Fruit fly (Drosophila melanogaster) whole organism, pupa: ENCODE measurements around the gene Takl1.

ENCODE experiments used
- CG10348 ChIP-seq: fragments of 200-800 bp; sonication (Bioruptor generic); IDR thresholded peaks from 2 replicates; pipeline ENCODE4 v1.3.6; 2022; ENCODE audit warnings: missing biosample characterization, missing genetic modification characterization
- CG12605 ChIP-seq: fragments of 200-800 bp; sonication (Bioruptor generic); IDR thresholded peaks from 2 replicates; pipeline ENCODE4 v1.3.6; 2022; ENCODE audit warnings: missing biosample characterization, missing genetic modification characterization
- CG13204 ChIP-seq: fragments of 200-800 bp; sonication (Bioruptor generic); optimal IDR thresholded peaks from 2 replicates; lab custom pipeline; 2018; ENCODE audit warnings: missing biosample characterization, mild to moderate bottlenecking, missing genetic modification characterization, moderate library complexity
- CG14655 ChIP-seq: fragments of 200-800 bp; sonication (Bioruptor generic); optimal IDR thresholded peaks from 3 replicates; lab custom pipeline; 2017; ENCODE audit warnings: mild to moderate bottlenecking, missing biosample characterization, missing genetic modification reagents, missing genetic modification characterization
- CG15710 ChIP-seq: fragments of 200-800 bp; sonication (Bioruptor generic); optimal IDR thresholded peaks from 2 replicates; lab custom pipeline; 2018; ENCODE audit warnings: missing biosample characterization, mild to moderate bottlenecking, missing genetic modification characterization, moderate library complexity
- CG17806 ChIP-seq: fragments of 200-800 bp; sonication (Bioruptor generic); optimal IDR thresholded peaks from 2 replicates; lab custom pipeline; 2018; ENCODE audit warnings: missing biosample characterization, mild to moderate bottlenecking, missing genetic modification characterization, moderate library complexity
- CG32121 ChIP-seq: fragments of 200-800 bp; sonication (Bioruptor generic); IDR thresholded peaks from 2 replicates; pipeline ENCODE4 v1.3.6; 2022; ENCODE audit warnings: missing biosample characterization, missing genetic modification characterization
- CG34367 ChIP-seq: fragments of 200-800 bp; sonication (Bioruptor generic); optimal IDR thresholded peaks from 2 replicates; lab custom pipeline; 2018; ENCODE audit warnings: missing biosample characterization, mild to moderate bottlenecking, missing genetic modification characterization
- CG4496 ChIP-seq: fragments of 200-800 bp; sonication (Bioruptor generic); IDR thresholded peaks from 3 replicates; pipeline ENCODE4 v1.3.6; 2022; ENCODE audit warnings: missing biosample characterization, missing genetic modification characterization
- CG8159 ChIP-seq: fragments of 200-800 bp; sonication (Bioruptor generic); optimal IDR thresholded peaks from 3 replicates; lab custom pipeline; 2018; ENCODE audit warnings: missing biosample characterization, mild to moderate bottlenecking, missing genetic modification characterization, moderate library complexity
- CG8301 ChIP-seq: fragments of 200-800 bp; sonication (Bioruptor generic); optimal IDR thresholded peaks from 2 replicates; lab custom pipeline; 2018; ENCODE audit warnings: missing biosample characterization, mild to moderate bottlenecking, missing genetic modification characterization
- CG9948 ChIP-seq: fragments of 200-800 bp; sonication (Bioruptor generic); optimal IDR thresholded peaks from 2 replicates; lab custom pipeline; 2018; ENCODE audit warnings: missing biosample characterization, mild to moderate bottlenecking, missing genetic modification characterization, moderate library complexity
- D1 ChIP-seq: fragments of 200-800 bp; sonication (Bioruptor generic); optimal IDR thresholded peaks from 2 replicates; lab custom pipeline; 2018; ENCODE audit warnings: missing biosample characterization, mild to moderate bottlenecking, missing genetic modification characterization, moderate library complexity
- EcR ChIP-seq: fragments of 200-800 bp; sonication (Bioruptor generic); optimal IDR thresholded peaks from 3 replicates; lab custom pipeline; 2019; ENCODE audit warnings: missing biosample characterization, missing genetic modification characterization, mild to moderate bottlenecking, moderate library complexity, missing genetic modification reagents
- Ets98B ChIP-seq: fragments of 200-800 bp; sonication (Bioruptor generic); IDR thresholded peaks from 2 replicates; pipeline ENCODE4 v1.3.6; 2022; ENCODE audit warnings: missing biosample characterization, missing genetic modification characterization
- Pif1A ChIP-seq: fragments of 200-800 bp; sonication (Bioruptor generic); optimal IDR thresholded peaks from 3 replicates; lab custom pipeline; 2016; ENCODE audit warnings: missing biosample characterization, missing genetic modification characterization
- Pif1B ChIP-seq: fragments of 200-800 bp; sonication (Bioruptor generic); optimal IDR thresholded peaks from 3 replicates; lab custom pipeline; 2016; ENCODE audit warnings: missing biosample characterization, missing genetic modification characterization
- Snoo ChIP-seq: fragments of 200-800 bp; sonication (Bioruptor generic); optimal IDR thresholded peaks from 3 replicates; lab custom pipeline; 2017; ENCODE audit warnings: missing biosample characterization, mild to moderate bottlenecking, missing genetic modification characterization, inconsistent platforms
- fd96Ca ChIP-seq: fragments of 200-800 bp; sonication (Bioruptor generic); IDR thresholded peaks from 3 replicates; pipeline ENCODE4 v1.3.6; 2022; ENCODE audit warnings: missing biosample characterization, missing genetic modification characterization
- gl ChIP-seq: fragments of 200-800 bp; sonication (Bioruptor generic); optimal IDR thresholded peaks from 2 replicates; lab custom pipeline; 2018; ENCODE audit warnings: missing biosample characterization, mild to moderate bottlenecking, missing genetic modification characterization
- rn ChIP-seq: fragments of 200-800 bp; sonication (Bioruptor generic); IDR thresholded peaks from 2 replicates; pipeline ENCODE4 v1.3.6; 2022; ENCODE audit warnings: missing biosample characterization, missing genetic modification characterization

Takl1 gene

dm6 chr3R:20791212-20791789 lies 18.9 kb upstream of the Takl1 start:
- TF ChIP-seq CG15710 (tag; lab: Kevin White, UChicago) (no peak), CG4496 (GFP tag; lab: Robert Waterston, UW) (0 out of 3 replicates have a peak, but pooled peaks have one; percentile 25), Snoo (tag; lab: Kevin White, UChicago) (no peak), rn (no peak), CG34367 (tag; lab: Kevin White, UChicago) (no peak), CG13204 (GFP tag; lab: Kevin White, UChicago) (no peak), EcR (GFP tag; lab: Kevin White, UChicago) (peak; percentile 90), Pif1A (no peak)

DNA sequence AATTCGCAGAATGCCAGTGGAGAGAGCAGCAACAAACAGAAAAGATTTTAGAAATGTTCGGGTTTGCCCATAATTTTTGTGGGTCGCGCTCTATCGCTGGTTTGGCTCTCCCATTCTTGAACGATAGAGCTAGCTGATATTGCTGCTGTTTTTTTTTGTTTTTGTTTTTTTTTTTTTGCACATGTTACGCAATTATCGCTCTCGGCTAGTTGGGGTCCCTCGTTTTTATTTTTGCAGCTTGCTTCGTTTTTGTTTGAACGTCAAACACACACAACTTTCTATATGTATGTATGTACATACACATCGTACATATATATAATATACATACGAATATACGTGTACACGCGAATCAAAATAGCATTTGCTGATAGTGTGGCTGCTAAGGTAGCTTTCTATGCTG lies 18.0 kb upstream of the Takl1 start:
- TF ChIP-seq CG4496 (GFP tag; lab: Robert Waterston, UW) (peak; percentile 79), CG32121 (peak; percentile 79), Ets98B (GFP tag; lab: Robert Waterston, UW) (peak; percentile 65), CG12605 (peak; percentile 63), Pif1A (no peak), Pif1B (no peak)

DNA sequence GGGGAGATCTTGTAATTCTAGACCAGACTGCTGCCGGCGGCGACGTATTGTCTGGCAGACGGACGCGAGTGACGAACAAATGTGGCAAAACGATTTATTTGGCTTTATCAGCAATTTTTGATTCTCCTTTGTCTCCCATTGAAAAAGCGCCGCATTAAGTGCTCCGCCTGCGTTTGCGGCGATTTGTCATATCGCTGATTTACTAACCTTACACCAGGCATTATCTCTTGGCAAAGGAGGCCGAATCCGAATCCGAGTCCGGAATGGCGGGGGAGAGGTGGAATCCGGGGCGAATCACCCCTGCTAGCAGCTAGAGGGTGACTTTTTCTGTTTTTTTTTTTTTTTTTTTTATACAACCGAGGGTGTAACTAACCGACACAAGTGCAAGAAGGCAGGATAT lies 16.2 kb upstream of the Takl1 start:
- TF ChIP-seq CG34367 (tag; lab: Kevin White, UChicago): no peak

DNA sequence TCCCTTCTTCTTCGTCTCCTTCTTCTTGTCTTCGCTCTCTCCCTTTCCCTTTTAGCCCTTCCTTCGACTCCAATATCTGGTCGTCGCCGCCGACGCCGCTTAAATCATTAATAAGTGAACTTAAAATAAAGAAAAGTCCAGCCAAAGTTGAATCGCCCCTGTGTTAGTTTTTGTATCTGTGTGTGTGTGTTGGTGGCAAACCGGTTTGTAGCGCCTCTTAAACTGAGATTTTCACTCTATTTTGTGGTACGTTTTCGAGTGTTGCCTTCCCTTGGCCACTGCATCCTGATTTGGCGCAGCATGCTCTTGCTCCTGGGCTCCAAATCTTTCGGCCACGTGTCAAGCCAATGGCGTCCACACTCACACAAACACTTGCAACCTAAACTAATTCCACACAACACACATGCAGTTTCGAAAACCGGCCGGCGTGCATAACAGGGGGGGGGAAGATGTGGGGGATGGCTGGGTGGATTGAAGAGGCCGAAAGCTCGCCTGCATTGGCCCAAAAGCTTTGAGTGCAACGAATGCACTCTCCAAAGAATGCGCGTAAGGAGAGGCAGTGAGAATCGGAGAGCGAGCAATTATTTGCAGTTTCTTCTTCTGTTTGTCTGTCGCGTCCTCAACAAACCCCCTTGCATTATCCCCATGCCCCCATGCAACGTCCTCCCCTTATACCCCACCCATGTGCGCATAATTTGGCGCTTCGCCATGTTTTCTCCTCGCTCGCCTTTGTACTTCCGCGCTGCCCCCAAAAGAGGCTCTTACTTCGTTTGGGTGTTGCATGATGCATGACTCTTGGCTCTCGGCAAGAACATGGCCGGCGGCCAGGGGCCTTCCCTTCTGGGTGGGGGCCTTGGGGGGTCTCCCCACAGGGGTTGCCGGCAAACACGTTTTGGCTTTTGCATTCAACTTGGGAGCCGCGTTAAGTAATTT lies 12.3 kb upstream of the Takl1 start:
- TF ChIP-seq CG13204 (GFP tag; lab: Kevin White, UChicago) (peak; percentile 84), CG4496 (GFP tag; lab: Robert Waterston, UW) (peak; percentile 82), CG10348 (0 out of 2 replicates have a peak, but pooled peaks have one; percentile 8), CG14655 (GFP tag; lab: Kevin White, UChicago) (peak; percentile 37), CG32121 (peak; percentile 92), CG8301 (tag; lab: Kevin White, UChicago) (peak; percentile 12), fd96Ca (GFP tag; lab: Robert Waterston, UW) (peak; percentile 81), CG12605 (peak; percentile 75), CG15710 (tag; lab: Kevin White, UChicago) (peak; percentile 21), D1 (tag; lab: Kevin White, UChicago) (no peak), gl (tag; lab: Kevin White, UChicago) (peak; percentile 18), CG9948 (no peak), Ets98B (GFP tag; lab: Robert Waterston, UW) (peak; percentile 84), Snoo (tag; lab: Kevin White, UChicago) (peak; percentile 7), rn (peak; percentile 43; the same call in 1 of the 2 replicates), EcR (GFP tag; lab: Kevin White, UChicago) (peak; percentile 64), Pif1B (no peak), CG8159 (tag; lab: Kevin White, UChicago) (peak; percentile 41), Pif1A (no peak)

- TF ChIP-seq CG10348 (0 out of 2 replicates have a peak, but pooled peaks have one; percentile 10), CG32121 (peak; percentile 69), D1 (tag; lab: Kevin White, UChicago) (peak; percentile 15), Snoo (tag; lab: Kevin White, UChicago) (peak; percentile 10), CG8301 (tag; lab: Kevin White, UChicago) (peak; percentile 51), Pif1B (peak; percentile 63), EcR (GFP tag; lab: Kevin White, UChicago) (no peak), CG15710 (tag; lab: Kevin White, UChicago) (peak; percentile 42), CG34367 (tag; lab: Kevin White, UChicago) (peak; percentile 21), fd96Ca (GFP tag; lab: Robert Waterston, UW) (peak; percentile 77; the same call in 2 of the 3 replicates), gl (tag; lab: Kevin White, UChicago) (peak; percentile 28), CG4496 (GFP tag; lab: Robert Waterston, UW) (peak; percentile 36; the same call in 2 of the 3 replicates), CG9948 (peak; percentile 39), Pif1A (peak; percentile 69), CG8159 (tag; lab: Kevin White, UChicago) (peak; percentile 54), CG17806 (peak; percentile 34), rn (no peak), CG13204 (GFP tag; lab: Kevin White, UChicago) (peak; percentile 61), CG14655 (GFP tag; lab: Kevin White, UChicago) (peak; percentile 65), CG12605 (peak; percentile 59), Ets98B (GFP tag; lab: Robert Waterston, UW) (peak; percentile 63)
These were observed 11.5 kb upstream of the Takl1 start for dm6 chr3R:20783714-20784435.
